Fruit fly (Drosophila melanogaster) whole organism, wandering third instar larva: ENCODE results near the gene Sarm.

Experiments used
- Abd-B ChIP-seq: fragments of >200 bp; optimal IDR thresholded peaks from 2 replicates; lab custom pipeline; 2017; ENCODE audit warnings: missing biosample characterization, missing genetic modification characterization
- CG32264 ChIP-seq: fragments of 200-800 bp; sonication (Bioruptor generic); optimal IDR thresholded peaks from 2 replicates; lab custom pipeline; 2016; ENCODE audit warnings: missing biosample characterization, missing genetic modification characterization
- CG9705 ChIP-seq: fragments of 200-800 bp; sonication (Bioruptor generic); optimal IDR thresholded peaks from 2 replicates; lab custom pipeline; 2018; ENCODE audit warnings: missing biosample characterization, mild to moderate bottlenecking, missing genetic modification characterization
- CrebA ChIP-seq: fragments of 200-800 bp; sonication (Bioruptor generic); optimal IDR thresholded peaks from 2 replicates; lab custom pipeline; 2016; ENCODE audit warnings: missing biosample characterization, mild to moderate bottlenecking, missing genetic modification characterization, borderline replicate concordance
- Dfd ChIP-seq: fragments of >200 bp; optimal IDR thresholded peaks from 2 replicates; lab custom pipeline; 2017; ENCODE audit warnings: missing biosample characterization, missing genetic modification characterization
- Dif ChIP-seq: fragments of 200-275, 200-300 bp; sonication (Bioruptor generic); optimal IDR thresholded peaks from 2 replicates; lab custom pipeline; 2018; ENCODE audit warnings: missing biosample characterization, missing genetic modification characterization; ENCODE audit not compliant: partially characterized antibody
- GATAd ChIP-seq: sonication (Bioruptor generic); optimal IDR thresholded peaks from 2 replicates; lab custom pipeline; 2016; ENCODE audit warnings: missing biosample characterization, missing genetic modification characterization
- HLH106 ChIP-seq: fragments of 200-800 bp; optimal IDR thresholded peaks from 3 replicates; lab custom pipeline; 2019; ENCODE audit warnings: missing biosample characterization, mild to moderate bottlenecking, missing genetic modification characterization, moderate library complexity
- Hnf4 ChIP-seq: fragments of 200-800 bp; sonication (Bioruptor generic); optimal IDR thresholded peaks from 2 replicates; lab custom pipeline; 2016; ENCODE audit warnings: missing biosample characterization, mild to moderate bottlenecking, missing genetic modification characterization
- Hr78 ChIP-seq: fragments of >200 bp; optimal IDR thresholded peaks from 2 replicates; lab custom pipeline; 2017; ENCODE audit warnings: missing biosample characterization, missing genetic modification characterization
- Hr83 ChIP-seq: fragments of 200-300 bp; sonication (Bioruptor generic); optimal IDR thresholded peaks from 2 replicates; lab custom pipeline; 2016; ENCODE audit warnings: missing biosample characterization, mild to moderate bottlenecking, missing genetic modification characterization, moderate library complexity; ENCODE audit not compliant: poor library complexity, severe bottlenecking
- Jra ChIP-seq: sonication (Bioruptor generic); optimal IDR thresholded peaks from 2 replicates; lab custom pipeline; 2016; ENCODE audit warnings: missing biosample characterization, missing genetic modification characterization
- Mio ChIP-seq: sonication (Bioruptor generic); optimal IDR thresholded peaks from 2 replicates; lab custom pipeline; 2016; ENCODE audit warnings: missing biosample characterization, missing genetic modification characterization
- Myc ChIP-seq: fragments of >200 bp; optimal IDR thresholded peaks from 2 replicates; lab custom pipeline; 2017
- N ChIP-seq: fragments of >200 bp; optimal IDR thresholded peaks from 2 replicates; lab custom pipeline; 2018; ENCODE audit warnings: missing biosample characterization, missing external identifiers, missing genetic modification characterization
- OdsH ChIP-seq: fragments of 200-800 bp; sonication (Bioruptor generic); optimal IDR thresholded peaks from 2 replicates; lab custom pipeline; 2016; ENCODE audit warnings: missing biosample characterization, mild to moderate bottlenecking, missing genetic modification characterization
- Rel ChIP-seq, 2 experiments: fragments of 200-800 bp; sonication (Bioruptor generic) in 1 of 2; optimal IDR thresholded peaks; 2 replicates in 1 of 2; 3 replicates in 1 of 2; lab custom pipeline; 2016 to 2019; ENCODE audit warnings: mild to moderate bottlenecking in 2 of 2, missing biosample characterization in 2 of 2, missing genetic modification characterization in 2 of 2, moderate library complexity in 1 of 2
- Sp1 ChIP-seq: fragments of 200-800 bp; sonication (Bioruptor generic); optimal IDR thresholded peaks from 3 replicates; lab custom pipeline; 2019; ENCODE audit warnings: missing biosample characterization, mild to moderate bottlenecking, missing genetic modification characterization, moderate library complexity
- Vsx2 ChIP-seq: fragments of 200-300, 225-300 bp; sonication (Bioruptor generic); optimal IDR thresholded peaks from 2 replicates; lab custom pipeline; 2018; ENCODE audit warnings: missing biosample characterization, missing genetic modification characterization; ENCODE audit not compliant: partially characterized antibody
- br ChIP-seq: fragments of 200-800 bp; sonication (Bioruptor generic); optimal IDR thresholded peaks from 2 replicates; lab custom pipeline; 2016; ENCODE audit warnings: missing biosample characterization, missing genetic modification characterization
- brk ChIP-seq: fragments of 200-800 bp; sonication (Bioruptor generic); optimal IDR thresholded peaks from 2 replicates; lab custom pipeline; 2016; ENCODE audit warnings: missing biosample characterization, mild to moderate bottlenecking, missing genetic modification characterization
- dl ChIP-seq, 2 experiments: fragments of 175-275, 200-275 bp in 1 of 2; fragments of 200-275 bp in 1 of 2; sonication (Bioruptor generic); optimal IDR thresholded peaks; lab custom pipeline; 2018; ENCODE audit warnings: mild to moderate bottlenecking in 2 of 2, missing biosample characterization in 2 of 2, missing genetic modification characterization in 2 of 2, moderate library complexity in 2 of 2; ENCODE audit not compliant: partially characterized antibody in 2 of 2, insufficient read depth in 1 of 2
- dmrt93B ChIP-seq: fragments of 200-800 bp; sonication (Bioruptor generic); optimal IDR thresholded peaks from 2 replicates; lab custom pipeline; 2018; ENCODE audit warnings: missing biosample characterization, mild to moderate bottlenecking, missing genetic modification characterization
- dsf ChIP-seq: sonication (Bioruptor generic); optimal IDR thresholded peaks from 2 replicates; lab custom pipeline; 2016; ENCODE audit warnings: missing biosample characterization, missing genetic modification characterization, borderline replicate concordance
- ey ChIP-seq: fragments of 200-800 bp; sonication (Bioruptor generic); optimal IDR thresholded peaks from 2 replicates; lab custom pipeline; 2016; ENCODE audit warnings: missing biosample characterization, missing genetic modification characterization
- foxo ChIP-seq, 2 experiments: fragments of 200-800 bp; sonication (Bioruptor generic); optimal IDR thresholded peaks; 2 replicates in 1 of 2; 3 replicates in 1 of 2; lab custom pipeline; 2016 to 2017; ENCODE audit warnings: missing biosample characterization in 2 of 2, missing genetic modification characterization in 2 of 2
- fru ChIP-seq: fragments of 200-800 bp; sonication (Bioruptor generic); optimal IDR thresholded peaks from 3 replicates; lab custom pipeline; 2016; ENCODE audit warnings: missing biosample characterization, mild to moderate bottlenecking, missing genetic modification characterization
- h ChIP-seq: fragments of 200-800 bp; sonication (Bioruptor generic); optimal IDR thresholded peaks from 3 replicates; lab custom pipeline; 2016; ENCODE audit warnings: missing biosample characterization, mild to moderate bottlenecking, missing genetic modification characterization
- jim ChIP-seq: fragments of 175-275, 200-325 bp; sonication (Bioruptor generic); optimal IDR thresholded peaks from 2 replicates; lab custom pipeline; 2016; ENCODE audit warnings: missing biosample characterization, mild to moderate bottlenecking, missing genetic modification characterization
- lola ChIP-seq: fragments of >200 bp; optimal IDR thresholded peaks from 2 replicates; lab custom pipeline; 2017; ENCODE audit warnings: missing biosample characterization, missing genetic modification characterization
- pan ChIP-seq: fragments of >200 bp; optimal IDR thresholded peaks from 2 replicates; lab custom pipeline; 2017
- psq ChIP-seq: fragments of 200-800 bp; sonication (Bioruptor generic); optimal IDR thresholded peaks from 3 replicates; lab custom pipeline; 2017; ENCODE audit warnings: missing biosample characterization, mild to moderate bottlenecking, missing genetic modification characterization, moderate library complexity
- rgr ChIP-seq: fragments of 200-800 bp; sonication (Bioruptor generic); optimal IDR thresholded peaks from 3 replicates; lab custom pipeline; 2016; ENCODE audit warnings: missing biosample characterization, mild to moderate bottlenecking, missing genetic modification characterization
- sage ChIP-seq: fragments of 200-800 bp; sonication (Bioruptor generic); optimal IDR thresholded peaks from 2 replicates; lab custom pipeline; 2016; ENCODE audit warnings: missing biosample characterization, mild to moderate bottlenecking, missing genetic modification characterization
- sv ChIP-seq: fragments of 200-800 bp; sonication (Bioruptor generic); optimal IDR thresholded peaks from 3 replicates; lab custom pipeline; 2016; ENCODE audit warnings: missing biosample characterization, missing genetic modification characterization
- tai ChIP-seq: sonication (Bioruptor generic); optimal IDR thresholded peaks from 2 replicates; lab custom pipeline; 2016; ENCODE audit warnings: missing biosample characterization, missing genetic modification characterization
- usp ChIP-seq: fragments of >200 bp; optimal IDR thresholded peaks from 2 replicates; lab custom pipeline; 2017; ENCODE audit warnings: missing biosample characterization, missing genetic modification characterization
- woc ChIP-seq: sonication (Bioruptor generic); optimal IDR thresholded peaks from 2 replicates; lab custom pipeline; 2016; ENCODE audit warnings: missing biosample characterization, mild to moderate bottlenecking, missing genetic modification characterization

Sarm gene

dm6 chr3L:8056325-8056724, 7.3 kb upstream of the Sarm start (continued):
- TF ChIP-seq jim, result no peak
- no peak for TF ChIP-seq Myc
- TF ChIP-seq CG9705 (GFP tag; lab: Kevin White, UChicago), result no peak
- no peak for TF ChIP-seq Dfd
- TF ChIP-seq woc (GFP tag; lab: Kevin White, UChicago), result no peak
- TF ChIP-seq sage (GFP tag; lab: Kevin White, UChicago), result no peak
- TF ChIP-seq, all 38 proteins: peak for 5

dm6 chr3L:8056740-8057253, 6.9 kb upstream of the Sarm start:
- TF ChIP-seq h (GFP tag; lab: Kevin White, UChicago) (peak; percentile 68), pan (no peak), lola (GFP tag; lab: Kevin White, UChicago) (no peak), Jra (GFP tag; lab: Kevin White, UChicago) (peak; percentile 26), Mio (GFP tag; lab: Kevin White, UChicago) (no peak), CG9705 (GFP tag; lab: Kevin White, UChicago) (peak; percentile 43), sage (GFP tag; lab: Kevin White, UChicago) (no peak), rgr (GFP tag; lab: Kevin White, UChicago) (peak; percentile 62), Hr78 (GFP tag; lab: Kevin White, UChicago) (no peak), dmrt93B (peak; percentile 38), psq (peak; percentile 62), brk (GFP tag; lab: Kevin White, UChicago) (no peak), Myc (no peak), tai (GFP tag; lab: Kevin White, UChicago) (peak; percentile 2), woc (GFP tag; lab: Kevin White, UChicago) (peak; percentile 64), sv (GFP tag; lab: Kevin White, UChicago) (no peak), CrebA (no peak), dl (GFP tag; optimal IDR thresholded peaks at IDR 0.05; lab: Kevin White, UChicago; ENCODE audit: insufficient read depth in 1 of 2, partially characterized antibody in 2 of 2) (no peak), Sp1 (GFP tag; lab: Kevin White, UChicago) (peak; percentile 64), foxo (GFP tag; optimal IDR thresholded peaks at IDR 0.05; lab: Kevin White, UChicago) (peak in 1 of 2 experiments; percentile 80), Vsx2 (GFP tag; lab: Kevin White, UChicago) (no peak), OdsH (GFP tag; lab: Kevin White, UChicago) (peak; percentile 72), N (GFP tag; lab: Kevin White, UChicago) (no peak), ey (GFP tag; lab: Kevin White, UChicago) (peak; percentile 73), Hnf4 (peak; percentile 45), jim (no peak), GATAd (GFP tag; lab: Kevin White, UChicago) (no peak), br (GFP tag; lab: Kevin White, UChicago) (peak; percentile 71), Dfd (no peak), CG32264 (GFP tag; lab: Kevin White, UChicago) (no peak), fru (GFP tag; lab: Kevin White, UChicago) (peak; percentile 82), Rel (GFP tag; optimal IDR thresholded peaks at IDR 0.05; lab: Kevin White, UChicago) (no peak), Rel (tag; optimal IDR thresholded peaks at IDR 0.05; lab: Kevin White, UChicago) (peak; percentile 89), HLH106 (tag; lab: Kevin White, UChicago) (peak; percentile 71)

- no peak for TF ChIP-seq psq
- peak; percentile 40 for TF ChIP-seq Dif (GFP tag; lab: Kevin White, UChicago)
Measured at dm6 chr3L:8057423-8057822, 6.3 kb upstream of the Sarm start.

dm6 chr3L:8057823-8058189, 5.9 kb upstream of the Sarm start:
- TF ChIP-seq fru (GFP tag; lab: Kevin White, UChicago) (peak; percentile 31), Mio (GFP tag; lab: Kevin White, UChicago) (no peak), dmrt93B (no peak), dsf (GFP tag; lab: Kevin White, UChicago) (no peak), jim (no peak), woc (GFP tag; lab: Kevin White, UChicago) (no peak), CG32264 (GFP tag; lab: Kevin White, UChicago) (no peak), br (GFP tag; lab: Kevin White, UChicago) (peak; percentile 25), Rel (GFP tag; optimal IDR thresholded peaks at IDR 0.05; lab: Kevin White, UChicago) (peak; percentile 15), Rel (tag; optimal IDR thresholded peaks at IDR 0.05; lab: Kevin White, UChicago) (no peak), GATAd (GFP tag; lab: Kevin White, UChicago) (no peak), pan (no peak), CG9705 (GFP tag; lab: Kevin White, UChicago) (no peak), N (GFP tag; lab: Kevin White, UChicago) (no peak), ey (GFP tag; lab: Kevin White, UChicago) (peak; percentile 2), h (GFP tag; lab: Kevin White, UChicago) (no peak), Dif (GFP tag; lab: Kevin White, UChicago) (no peak), tai (GFP tag; lab: Kevin White, UChicago) (no peak), sv (GFP tag; lab: Kevin White, UChicago) (no peak), Sp1 (GFP tag; lab: Kevin White, UChicago) (peak; percentile 13), Hr78 (GFP tag; lab: Kevin White, UChicago) (no peak), Abd-B (GFP tag; lab: Kevin White, UChicago) (no peak), sage (GFP tag; lab: Kevin White, UChicago) (peak; percentile 37), Vsx2 (GFP tag; lab: Kevin White, UChicago) (no peak), OdsH (GFP tag; lab: Kevin White, UChicago) (peak; percentile 25), Myc (no peak), CrebA (no peak), lola (GFP tag; lab: Kevin White, UChicago) (no peak), psq (no peak), Hnf4 (no peak), usp (GFP tag; lab: Kevin White, UChicago) (no peak), Hr83 (GFP tag; lab: Kevin White, UChicago) (no peak), rgr (GFP tag; lab: Kevin White, UChicago) (peak; percentile 1), HLH106 (tag; lab: Kevin White, UChicago) (peak; percentile 51), brk (GFP tag; lab: Kevin White, UChicago) (no peak)
